Worm (Caenorhabditis elegans) whole organism, young adult: ENCODE results near the gene Y50E8A.5.
A peak's percentile ranks its signal among the peaks of the same experiment; 100 is the strongest.

Experiments used
- C06A6.2 ChIP-seq: fragments of 200-800 bp; sonication (Bioruptor generic); conservative IDR thresholded peaks from 2 replicates; pipeline ENCODE4 v1.3.6; 2022; ENCODE audit warnings: missing genetic modification characterization, missing compliant biosample characterization
- F23B12.7 ChIP-seq: sonication (generic microtip); optimal IDR thresholded peaks from 2 replicates; lab custom pipeline; 2017; ENCODE audit warnings: missing genetic modification characterization, mild to moderate bottlenecking, missing compliant biosample characterization, antibody characterized with exemption, moderate library complexity; ENCODE audit not compliant: insufficient read depth
- F33H1.4 ChIP-seq: fragments of 200-800 bp; sonication (Bioruptor generic); IDR thresholded peaks from 2 replicates; pipeline ENCODE4 v1.3.6; 2022; ENCODE audit warnings: missing genetic modification reagents, missing genetic modification characterization, missing compliant biosample characterization
- F52B5.7 ChIP-seq: sonication (generic microtip); optimal IDR thresholded peaks from 2 replicates; lab custom pipeline; 2016; ENCODE audit warnings: mild to moderate bottlenecking, missing genetic modification characterization, missing compliant biosample characterization
- F57A8.1 ChIP-seq: fragments of 200-800 bp; sonication (Bioruptor generic); optimal IDR thresholded peaks from 2 replicates; lab custom pipeline; 2018; ENCODE audit warnings: mild to moderate bottlenecking, missing genetic modification characterization, moderate library complexity, missing compliant biosample characterization
- K12H6.12 ChIP-seq: fragments of 200-800 bp; sonication (Bioruptor generic); optimal IDR thresholded peaks from 2 replicates; lab custom pipeline; 2018; ENCODE audit warnings: mild to moderate bottlenecking, missing genetic modification characterization, missing compliant biosample characterization
- Y53F4B.3 ChIP-seq: fragments of 200-800 bp; sonication (Bioruptor generic); IDR thresholded peaks from 2 replicates; pipeline ENCODE4 v1.3.6; 2022; ENCODE audit warnings: missing genetic modification reagents, missing genetic modification characterization, missing compliant biosample characterization
- Y79H2A.3 ChIP-seq: fragments of 200-800 bp; sonication (Bioruptor generic); conservative IDR thresholded peaks from 2 replicates; pipeline ENCODE4 v1.3.6; 2022; ENCODE audit warnings: missing genetic modification reagents, missing genetic modification characterization, missing compliant biosample characterization
- Y95B8A.8 ChIP-seq: fragments of 200-800 bp; sonication (Bioruptor generic); IDR thresholded peaks from 2 replicates; pipeline ENCODE4 v1.3.6; 2022; ENCODE audit warnings: missing genetic modification reagents, missing genetic modification characterization, missing compliant biosample characterization
- athp-1 ChIP-seq: sonication (generic microtip); optimal IDR thresholded peaks from 2 replicates; lab custom pipeline; 2017; ENCODE audit warnings: mild to moderate bottlenecking, missing genetic modification characterization, missing compliant biosample characterization
- ccch-3 ChIP-seq: fragments of 200-800 bp; sonication (Bioruptor generic); optimal IDR thresholded peaks from 2 replicates; lab custom pipeline; 2018; ENCODE audit warnings: mild to moderate bottlenecking, missing genetic modification characterization, missing compliant biosample characterization
- die-1 ChIP-seq: sonication (generic microtip); optimal IDR thresholded peaks from 2 replicates; lab custom pipeline; 2016; ENCODE audit warnings: missing genotype, mild to moderate bottlenecking, missing genetic modification characterization, missing compliant biosample characterization
- dpff-1 ChIP-seq: sonication (generic microtip); optimal IDR thresholded peaks from 2 replicates; lab custom pipeline; 2017; ENCODE audit warnings: mild to moderate bottlenecking, missing genetic modification characterization, missing compliant biosample characterization
- efl-1 ChIP-seq: fragments of 150-350 bp; optimal IDR thresholded peaks from 2 replicates; lab custom pipeline; 2014; ENCODE audit warnings: missing biosample characterization, missing genetic modification reagents, missing genetic modification characterization
- egl-18 ChIP-seq: fragments of 200-800 bp; sonication (Bioruptor generic); IDR thresholded peaks from 2 replicates; pipeline ENCODE4 v1.3.6; 2022; ENCODE audit warnings: missing genetic modification reagents, missing genetic modification characterization, missing compliant biosample characterization
- egl-44 ChIP-seq: fragments of 200-800 bp; sonication (Bioruptor generic); IDR thresholded peaks from 2 replicates; pipeline ENCODE4 v1.3.6; 2022; ENCODE audit warnings: missing genetic modification reagents, missing genetic modification characterization, missing compliant biosample characterization
- egrh-3 ChIP-seq: fragments of 200-800 bp; sonication (Bioruptor generic); IDR thresholded peaks from 2 replicates; pipeline ENCODE4 v1.3.6; 2022; ENCODE audit warnings: missing genetic modification reagents, missing genetic modification characterization, missing compliant biosample characterization
- ekl-4 ChIP-seq: fragments of 200-800 bp; sonication (Bioruptor generic); IDR thresholded peaks from 2 replicates; pipeline ENCODE4 v1.3.6; 2022; ENCODE audit warnings: missing genetic modification reagents, missing genetic modification characterization, missing compliant biosample characterization
- hmg-1.2 ChIP-seq: fragments of 200-800 bp; sonication (Bioruptor generic); IDR thresholded peaks from 2 replicates; pipeline ENCODE4 v1.3.6; 2022; ENCODE audit warnings: missing genetic modification reagents, missing genetic modification characterization, missing compliant biosample characterization
- lin-26 ChIP-seq: fragments of 200-800 bp; sonication (Bioruptor generic); IDR thresholded peaks from 2 replicates; pipeline ENCODE4 v1.3.6; 2022; ENCODE audit warnings: missing genetic modification reagents, missing genetic modification characterization, missing compliant biosample characterization
- lin-35 ChIP-seq, 3 experiments: fragments of 150-350 bp in 2 of 3; sonication (generic microtip) in 1 of 3; optimal IDR thresholded peaks; 2 replicates each; lab custom pipeline; 2014 to 2018; ENCODE audit warnings: missing biosample characterization in 3 of 3, missing genetic modification characterization in 3 of 3, missing genetic modification reagents in 3 of 3
- lin-54 ChIP-seq: fragments of 200-800 bp; sonication (Bioruptor generic); optimal IDR thresholded peaks from 2 replicates; lab custom pipeline; 2018; ENCODE audit warnings: mild to moderate bottlenecking, missing genetic modification characterization, missing compliant biosample characterization
- lsl-1 ChIP-seq: fragments of 200-800 bp; sonication (Bioruptor generic); optimal IDR thresholded peaks from 2 replicates; lab custom pipeline; 2018; ENCODE audit warnings: mild to moderate bottlenecking, missing genetic modification characterization, moderate library complexity, missing compliant biosample characterization
- madf-6 ChIP-seq: fragments of 200-800 bp; sonication (Bioruptor generic); IDR thresholded peaks from 2 replicates; pipeline ENCODE4 v1.3.6; 2022; ENCODE audit warnings: missing genetic modification reagents, missing genetic modification characterization, missing compliant biosample characterization
- nfya-1 ChIP-seq: sonication (generic microtip); optimal IDR thresholded peaks from 2 replicates; lab custom pipeline; 2017; ENCODE audit warnings: antibody characterized with exemption, missing compliant biosample characterization, missing genetic modification characterization, borderline replicate concordance; ENCODE audit not compliant: insufficient read depth
- nhr-120 ChIP-seq: fragments of 200-800 bp; sonication (Bioruptor generic); IDR thresholded peaks from 2 replicates; pipeline ENCODE4 v1.3.6; 2022; ENCODE audit warnings: missing genetic modification characterization, missing compliant biosample characterization
- nhr-80 ChIP-seq: sonication (generic microtip); optimal IDR thresholded peaks from 2 replicates; lab custom pipeline; 2016; ENCODE audit warnings: missing genetic modification characterization, missing compliant biosample characterization
- nhr-90 ChIP-seq: sonication (generic microtip); optimal IDR thresholded peaks from 2 replicates; lab custom pipeline; 2016; ENCODE audit warnings: missing genotype, mild to moderate bottlenecking, missing genetic modification characterization, missing compliant biosample characterization
- rec-8 ChIP-seq, 2 experiments: sonication (generic microtip); optimal IDR thresholded peaks; 2 replicates each; lab custom pipeline; 2016; ENCODE audit warnings: mild to moderate bottlenecking in 2 of 2, missing genetic modification characterization in 2 of 2, missing genetic modification reagents in 2 of 2, missing genotype in 2 of 2, missing biosample characterization in 1 of 2, missing compliant biosample characterization in 1 of 2, moderate library complexity in 1 of 2
- rpc-1 ChIP-seq, 2 experiments: fragments of 150-350 bp in 1 of 2; sonication (generic microtip) in 1 of 2; optimal IDR thresholded peaks; 2 replicates each; lab custom pipeline; 2014 to 2018; ENCODE audit warnings: missing biosample characterization in 1 of 2, missing genetic modification characterization in 1 of 2, missing genetic modification reagents in 1 of 2, missing genotype in 1 of 2
- sdz-38 ChIP-seq: sonication (generic microtip); optimal IDR thresholded peaks from 2 replicates; lab custom pipeline; 2016; ENCODE audit warnings: missing genotype, missing genetic modification characterization, missing compliant biosample characterization
- snpc-1.1 ChIP-seq: sonication (generic microtip); optimal IDR thresholded peaks from 2 replicates; lab custom pipeline; 2017; ENCODE audit warnings: missing genetic modification characterization, mild to moderate bottlenecking, missing compliant biosample characterization, antibody characterized with exemption, moderate library complexity, missing genotype, missing genetic modification reagents; ENCODE audit not compliant: insufficient read depth
- snpc-4 ChIP-seq, 5 experiments: fragments of 150-350 bp in 1 of 5; sonication (generic microtip) in 4 of 5; optimal IDR thresholded peaks; 2 replicates each; lab custom pipeline; 2014 to 2018; ENCODE audit warnings: missing genetic modification characterization in 5 of 5, missing biosample characterization in 3 of 5, antibody characterized with exemption in 2 of 5, mild to moderate bottlenecking in 2 of 5, missing compliant biosample characterization in 2 of 5, missing genotype in 2 of 5, moderate library complexity in 2 of 5, missing genetic modification reagents in 1 of 5
- somi-1 ChIP-seq: fragments of 200-800 bp; sonication (Bioruptor generic); optimal IDR thresholded peaks from 2 replicates; lab custom pipeline; 2018; ENCODE audit warnings: mild to moderate bottlenecking, missing genetic modification characterization, missing compliant biosample characterization
- sptf-2 ChIP-seq: fragments of 200-800 bp; sonication (Bioruptor generic); optimal IDR thresholded peaks from 2 replicates; lab custom pipeline; 2018; ENCODE audit warnings: mild to moderate bottlenecking, missing genetic modification characterization, missing compliant biosample characterization
- unc-62 ChIP-seq: fragments of 150-350 bp; optimal IDR thresholded peaks from 2 replicates; lab custom pipeline; 2014; ENCODE audit warnings: missing biosample characterization, missing genetic modification reagents, missing genetic modification characterization
- zfh-2 ChIP-seq: fragments of 200-800 bp; sonication (Bioruptor generic); conservative IDR thresholded peaks from 2 replicates; pipeline ENCODE4 v1.3.6; 2022; ENCODE audit warnings: missing genetic modification reagents, missing genetic modification characterization, missing compliant biosample characterization
- zim-3 ChIP-seq: sonication (generic microtip); optimal IDR thresholded peaks from 2 replicates; lab custom pipeline; 2017; ENCODE audit warnings: mild to moderate bottlenecking, missing genetic modification characterization, moderate library complexity, missing compliant biosample characterization
- ztf-18 ChIP-seq: sonication (generic microtip); optimal IDR thresholded peaks from 2 replicates; lab custom pipeline; 2016; ENCODE audit warnings: missing genotype, mild to moderate bottlenecking, missing genetic modification characterization, missing compliant biosample characterization
- ztf-26 ChIP-seq: sonication (generic microtip); optimal IDR thresholded peaks from 2 replicates; lab custom pipeline; 2017; ENCODE audit warnings: missing genetic modification characterization, missing compliant biosample characterization
- ztf-3 ChIP-seq: fragments of 200-800 bp; sonication (Bioruptor generic); optimal IDR thresholded peaks from 2 replicates; lab custom pipeline; 2018; ENCODE audit warnings: mild to moderate bottlenecking, missing genetic modification characterization, missing compliant biosample characterization

Gene Y50E8A.5

DNA sequence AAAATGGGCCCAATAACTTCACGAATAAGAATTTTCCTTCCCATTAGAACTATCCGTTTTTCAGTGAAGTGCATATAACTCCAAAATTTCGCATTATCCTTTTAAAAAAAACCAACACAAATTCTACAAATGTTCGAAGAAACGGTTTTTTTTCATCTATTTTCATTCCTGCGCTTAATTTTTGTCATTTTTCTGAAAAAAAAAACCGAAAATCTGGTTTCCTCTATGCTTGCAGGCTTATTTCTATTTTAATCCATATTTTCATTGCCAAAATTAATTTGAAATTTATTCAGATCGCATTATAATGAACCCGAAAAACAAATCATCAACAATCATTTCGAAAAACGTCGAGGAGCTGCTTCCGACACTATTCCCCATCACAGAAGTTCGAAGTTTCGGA is 38.1 kb downstream of the Y50E8A.5 start, which contains the start of gene set-5:
set-5 (plus strand) TSS at position 301 of the 400 bp plus-strand sequence.
- no peak for TF ChIP-seq rpc-1 (optimal IDR thresholded peaks at IDR 0.05; lab: Kevin White, UChicago)
- no peak for TF ChIP-seq rpc-1 (tag; optimal IDR thresholded peaks at IDR 0.05; lab: Kevin White, UChicago)
- TF ChIP-seq athp-1 (tag; lab: Kevin White, UChicago) = no peak
- no peak for TF ChIP-seq ztf-3 (GFP tag; lab: Kevin White, UChicago)
- TF ChIP-seq Y95B8A.8 (GFP tag; lab: Robert Waterston, UW) = no peak
- no peak for TF ChIP-seq F33H1.4 (GFP tag; lab: Robert Waterston, UW)
- TF ChIP-seq somi-1 (GFP tag; lab: Kevin White, UChicago) = no peak
- TF ChIP-seq sptf-2 (GFP tag; lab: Kevin White, UChicago) = no peak
- TF ChIP-seq sdz-38 (tag; lab: Kevin White, UChicago) = no peak
- TF ChIP-seq, all 124 proteins: peak for 0

- TF ChIP-seq lsl-1 (peak; percentile 91), F33H1.4 (GFP tag; lab: Robert Waterston, UW) (peak; percentile 40; the same call in 1 of the 2 replicates), efl-1 (peak; percentile 9), snpc-1.1 (tag; lab: Kevin White, UChicago) (peak; percentile 19), zim-3 (no peak), madf-6 (GFP tag; lab: Robert Waterston, UW) (peak; percentile 48; the same call in 1 of the 2 replicates)
Observed at ce11 chrV:14698005-14698404, 38.7 kb downstream of the Y50E8A.5 start.

DNA sequence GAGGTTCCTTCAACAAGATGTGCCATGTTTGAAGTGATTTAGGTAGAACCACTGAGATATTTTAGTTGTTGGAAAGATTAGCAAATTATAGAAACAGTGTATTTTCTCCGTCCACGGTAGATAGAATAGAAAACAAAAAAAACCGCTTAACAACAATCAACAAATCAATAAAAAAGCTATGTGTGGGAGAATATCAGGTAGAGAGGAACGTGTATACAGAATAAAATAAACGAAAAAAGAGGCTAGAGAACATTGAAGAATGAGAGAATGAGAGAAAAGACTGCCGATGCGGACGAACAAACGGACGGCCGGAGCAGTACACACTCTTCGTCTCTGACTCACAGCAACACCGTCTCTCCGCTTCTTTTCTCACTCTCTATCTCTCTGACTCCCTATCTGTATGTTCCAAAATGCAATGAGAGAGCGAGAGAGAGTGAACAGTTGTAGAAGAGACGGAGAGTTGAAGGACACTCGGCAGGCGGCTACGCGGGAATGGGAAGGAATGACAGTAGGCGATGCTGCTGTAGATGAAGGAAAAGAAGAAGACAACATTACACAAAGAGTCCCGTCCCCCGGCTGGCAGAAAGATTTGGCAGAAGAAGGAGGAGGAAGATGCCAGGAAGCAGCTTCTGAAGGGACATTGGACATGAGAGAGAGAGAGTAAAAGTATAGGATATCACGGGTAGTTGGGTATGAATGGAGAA is 40.0 kb downstream of the Y50E8A.5 start, which contains the start of gene unc-112:
unc-112 (minus strand) TSS at position 51 of the 704 bp plus-strand sequence.
- TF ChIP-seq F52B5.7 (tag; lab: Kevin White, UChicago) = no peak
- peak; percentile 46 for TF ChIP-seq snpc-4 (GFP tag; optimal IDR thresholded peaks at IDR 0.05; lab: Kevin White, UChicago)
- TF ChIP-seq snpc-4 (tag; optimal IDR thresholded peaks at IDR 0.05; lab: Kevin White, UChicago) = peak; percentile 31 to 76 (median 56)
- no peak for TF ChIP-seq ekl-4
- no peak for TF ChIP-seq lin-26 (GFP tag; lab: Robert Waterston, UW)
- TF ChIP-seq ccch-3 (GFP tag; lab: Kevin White, UChicago) = no peak
- no peak for TF ChIP-seq unc-62 (GFP tag; lab: Kevin White, UChicago)
- TF ChIP-seq hmg-1.2 = peak; percentile 86
- peak in 1 of 3 experiments; percentile 33 for TF ChIP-seq lin-35 (GFP tag; optimal IDR thresholded peaks at IDR 0.05; lab: Kevin White, UChicago)
- peak; percentile 31 for TF ChIP-seq lin-54 (GFP tag; lab: Kevin White, UChicago)
- TF ChIP-seq K12H6.12 = peak; percentile 84
- no peak for TF ChIP-seq Y95B8A.8 (GFP tag; lab: Robert Waterston, UW)
- peak; percentile 81 for TF ChIP-seq F23B12.7 (tag; lab: Kevin White, UChicago)
- no peak for TF ChIP-seq Y79H2A.3
- peak; percentile 96 for TF ChIP-seq nhr-80
- 0 out of 2 replicates have a peak, but pooled peaks have one; percentile 12 for TF ChIP-seq egl-44 (GFP tag; lab: Robert Waterston, UW)
- no peak for TF ChIP-seq nhr-120 (GFP tag; lab: Robert Waterston, UW)
- no peak for TF ChIP-seq F57A8.1 (GFP tag; lab: Kevin White, UChicago)
- no peak for TF ChIP-seq zim-3
- TF ChIP-seq egrh-3 = peak; percentile 51; the same call in 1 of the 2 replicates
- no peak for TF ChIP-seq die-1 (tag; lab: Kevin White, UChicago)
- TF ChIP-seq madf-6 (GFP tag; lab: Robert Waterston, UW) = no peak
- no peak for TF ChIP-seq nhr-90 (tag; lab: Kevin White, UChicago)
- TF ChIP-seq zfh-2 (GFP tag; lab: Robert Waterston, UW) = peak; percentile 97
- TF ChIP-seq somi-1 (GFP tag; lab: Kevin White, UChicago) = peak; percentile 25
- no peak for TF ChIP-seq C06A6.2 (GFP tag; lab: Robert Waterston, UW)
- no peak for TF ChIP-seq dpff-1 (tag; lab: Kevin White, UChicago)
- no peak for TF ChIP-seq nfya-1 (tag; lab: Kevin White, UChicago)
- no peak for TF ChIP-seq rec-8 (tag; optimal IDR thresholded peaks at IDR 0.05; lab: Kevin White, UChicago)
- no peak for TF ChIP-seq egl-18 (GFP tag; lab: Robert Waterston, UW)
- TF ChIP-seq ztf-18 (tag; lab: Kevin White, UChicago) = peak; percentile 48
- peak; percentile 28 for TF ChIP-seq ztf-26 (tag; lab: Kevin White, UChicago)
- TF ChIP-seq Y53F4B.3 (GFP tag; lab: Robert Waterston, UW) = no peak
